Fruit fly (Drosophila melanogaster) whole organism, embryonic: ENCODE results near the gene Sgt1.

ENCODE experiments used
- Bteb2 ChIP-seq: fragments of 200-800 bp; sonication (Bioruptor generic); optimal IDR thresholded peaks from 2 replicates; lab custom pipeline; 2016; ENCODE audit warnings: missing biosample characterization, missing genetic modification characterization
- CG10321 ChIP-seq: fragments of 200-800 bp; sonication (Bioruptor generic); IDR thresholded peaks from 2 replicates; pipeline ENCODE4 v1.3.6; 2022; ENCODE audit warnings: missing biosample characterization, missing genetic modification characterization
- CG12071 ChIP-seq: fragments of 200-800 bp; sonication (Bioruptor generic); optimal IDR thresholded peaks from 3 replicates; lab custom pipeline; 2018; ENCODE audit warnings: missing biosample characterization, mild to moderate bottlenecking, missing genetic modification characterization
- CG12219 ChIP-seq: fragments of 200-800 bp; sonication (Bioruptor generic); optimal IDR thresholded peaks from 3 replicates; lab custom pipeline; 2018; ENCODE audit warnings: missing biosample characterization, mild to moderate bottlenecking, missing genetic modification characterization
- CG16815 ChIP-seq: fragments of 200-800 bp; sonication (Bioruptor generic); optimal IDR thresholded peaks from 3 replicates; lab custom pipeline; 2017; ENCODE audit warnings: missing biosample characterization, mild to moderate bottlenecking, missing genetic modification characterization
- CG17802 ChIP-seq: fragments of 200-800 bp; sonication (Bioruptor generic); optimal IDR thresholded peaks from 2 replicates; lab custom pipeline; 2018; ENCODE audit warnings: missing biosample characterization, mild to moderate bottlenecking, missing genetic modification characterization, moderate library complexity
- CG18764 ChIP-seq: fragments of 200-800 bp; sonication (Bioruptor generic); optimal IDR thresholded peaks from 3 replicates; lab custom pipeline; 2016; ENCODE audit warnings: missing biosample characterization, missing genetic modification characterization
- CG2199 ChIP-seq: fragments of 200-800 bp; sonication (Bioruptor generic); IDR thresholded peaks from 3 replicates; pipeline ENCODE4 v1.3.6; 2022; ENCODE audit warnings: missing biosample characterization, missing genetic modification characterization
- CG30020 ChIP-seq: fragments of 200-800 bp; optimal IDR thresholded peaks from 2 replicates; lab custom pipeline; 2019; ENCODE audit warnings: missing biosample characterization, mild to moderate bottlenecking, missing genetic modification characterization, moderate library complexity
- CG31441 ChIP-seq: fragments of 200-800 bp; sonication (Bioruptor generic); IDR thresholded peaks from 2 replicates; pipeline ENCODE4 v1.3.6; 2022; ENCODE audit warnings: missing biosample characterization, missing genetic modification characterization
- CG3838 ChIP-seq: fragments of 200-800 bp; sonication (Bioruptor generic); optimal IDR thresholded peaks from 3 replicates; lab custom pipeline; 2016; ENCODE audit warnings: missing biosample characterization, missing genetic modification characterization
- CG4707 ChIP-seq: fragments of 200-800 bp; sonication (Bioruptor generic); optimal IDR thresholded peaks from 2 replicates; lab custom pipeline; 2018; ENCODE audit warnings: missing biosample characterization, mild to moderate bottlenecking, missing genetic modification characterization, moderate library complexity
- CG6683 ChIP-seq: fragments of 200-800 bp; sonication (Bioruptor generic); optimal IDR thresholded peaks from 2 replicates; lab custom pipeline; 2017; ENCODE audit warnings: missing biosample characterization, mild to moderate bottlenecking, missing genetic modification characterization, missing genetic modification reagents
- CG7372 ChIP-seq: fragments of 200-800 bp; sonication (Bioruptor generic); IDR thresholded peaks from 2 replicates; pipeline ENCODE4 v1.3.6; 2022; ENCODE audit warnings: missing biosample characterization, missing genetic modification characterization
- CG9797 ChIP-seq: fragments of 200-800 bp; sonication (Bioruptor generic); optimal IDR thresholded peaks from 3 replicates; lab custom pipeline; 2018; ENCODE audit warnings: missing biosample characterization, mild to moderate bottlenecking, missing genetic modification characterization
- Dad ChIP-seq: fragments of 200-800 bp; sonication (Bioruptor generic); optimal IDR thresholded peaks from 3 replicates; lab custom pipeline; 2016; ENCODE audit warnings: missing biosample characterization, missing genetic modification characterization
- Deaf1 ChIP-seq: fragments of 200-800 bp; optimal IDR thresholded peaks from 3 replicates; lab custom pipeline; 2019; ENCODE audit warnings: missing biosample characterization, mild to moderate bottlenecking, missing genetic modification characterization, moderate library complexity
- Dfd ChIP-seq, 2 experiments: fragments of >200 bp; optimal IDR thresholded peaks; 2 replicates each; lab custom pipeline; 2017; ENCODE audit warnings: missing biosample characterization in 2 of 2, missing genetic modification characterization in 2 of 2
- Dll ChIP-seq: fragments of 200-800 bp; sonication (Bioruptor generic); IDR thresholded peaks from 4 replicates; pipeline ENCODE4 v1.3.6; 2022; ENCODE audit warnings: missing biosample characterization, missing genetic modification characterization; ENCODE audit not compliant: partially characterized antibody
- Dref ChIP-seq: fragments of 200-800 bp; sonication (Bioruptor generic); IDR thresholded peaks from 2 replicates; pipeline ENCODE4 v1.3.6; 2022; ENCODE audit warnings: missing biosample characterization, missing genetic modification characterization
- Ets65A ChIP-seq: fragments of 200-800 bp; sonication (Bioruptor generic); peaks from one replicate; lab custom pipeline; 2016; ENCODE audit warnings: missing biosample characterization, missing genetic modification characterization
- Hand ChIP-seq: fragments of 200-800 bp; sonication (Bioruptor generic); optimal IDR thresholded peaks from 2 replicates; lab custom pipeline; 2017; ENCODE audit warnings: mild to moderate bottlenecking, missing biosample characterization, missing genetic modification reagents, missing genetic modification characterization
- MBD-R2 ChIP-seq: fragments of 200-800 bp; sonication (Bioruptor generic); IDR thresholded peaks from 2 replicates; pipeline ENCODE4 v1.3.6; 2022; ENCODE audit warnings: missing biosample characterization, missing genetic modification characterization
- Meics ChIP-seq: fragments of 200-800 bp; sonication (Bioruptor generic); optimal IDR thresholded peaks from 2 replicates; lab custom pipeline; 2017; ENCODE audit warnings: missing biosample characterization, mild to moderate bottlenecking, missing genetic modification characterization
- Oaz ChIP-seq: fragments of 200-800 bp; sonication (Bioruptor generic); IDR thresholded peaks from 2 replicates; pipeline ENCODE4 v1.3.6; 2022; ENCODE audit warnings: missing biosample characterization, missing genetic modification characterization
- Optix ChIP-seq: fragments of 200-800 bp; sonication (Bioruptor generic); IDR thresholded peaks from 3 replicates; pipeline ENCODE4 v1.3.6; 2022; ENCODE audit warnings: missing biosample characterization, missing genetic modification characterization
- Poxn ChIP-seq: fragments of 200-800 bp; sonication (Bioruptor generic); IDR thresholded peaks from 2 replicates; pipeline ENCODE4 v1.3.6; 2022; ENCODE audit warnings: missing biosample characterization, missing genetic modification characterization
- Sox102F ChIP-seq: fragments of 200-800 bp; sonication (Bioruptor generic); optimal IDR thresholded peaks from 2 replicates; lab custom pipeline; 2018; ENCODE audit warnings: missing biosample characterization, mild to moderate bottlenecking, missing genetic modification characterization, moderate library complexity
- Taf1 ChIP-seq: fragments of 200-800 bp; sonication (Bioruptor generic); IDR thresholded peaks from 2 replicates; pipeline ENCODE4 v1.3.6; 2022; ENCODE audit warnings: missing biosample characterization, missing genetic modification characterization
- Trl ChIP-seq, 3 experiments: fragments of >200 bp in 2 of 3; fragments of 200-800 bp in 1 of 3; sonication (Bioruptor generic) in 1 of 3; optimal IDR thresholded peaks; 2 replicates in 1 of 3; 3 replicates in 2 of 3; lab custom pipeline; 2016 to 2017; ENCODE audit warnings: missing biosample characterization in 1 of 3, missing genetic modification characterization in 1 of 3
- Xrp1 ChIP-seq: fragments of 200-800 bp; sonication (Bioruptor generic); IDR thresholded peaks from 2 replicates; pipeline ENCODE4 v1.3.6; 2022; ENCODE audit warnings: missing biosample characterization, missing genetic modification characterization
- ash1 ChIP-seq: fragments of 200-800 bp; sonication (Bioruptor generic); optimal IDR thresholded peaks from 2 replicates; lab custom pipeline; 2018; ENCODE audit warnings: missing biosample characterization, mild to moderate bottlenecking, missing genetic modification characterization
- ato ChIP-seq: fragments of 200-800 bp; sonication (Bioruptor generic); IDR thresholded peaks from 2 replicates; pipeline ENCODE4 v1.3.6; 2022; ENCODE audit warnings: missing biosample characterization, missing genetic modification characterization; ENCODE audit not compliant: partially characterized antibody
- dati ChIP-seq: fragments of 200-800 bp; sonication (Bioruptor generic); IDR thresholded peaks from 2 replicates; pipeline ENCODE4 v1.3.6; 2022; ENCODE audit warnings: missing biosample characterization, missing genetic modification characterization
- grau ChIP-seq: fragments of 200-800 bp; optimal IDR thresholded peaks from 3 replicates; lab custom pipeline; 2019; ENCODE audit warnings: missing biosample characterization, mild to moderate bottlenecking, missing genetic modification characterization, moderate library complexity
- gsb ChIP-seq: fragments of 200-800 bp; sonication (Bioruptor generic); IDR thresholded peaks from 2 replicates; pipeline ENCODE4 v1.3.6; 2022; ENCODE audit warnings: missing biosample characterization, missing genetic modification characterization
- hkb ChIP-seq, 2 experiments: fragments of 200-800 bp in 1 of 2; fragments of >200 bp in 1 of 2; sonication (Bioruptor generic) in 1 of 2; IDR thresholded peaks in 1 of 2; optimal IDR thresholded peaks in 1 of 2; 2 replicates each; pipeline versions ENCODE4 v1.3.6 to Lab custom; 2017 to 2022; ENCODE audit warnings: missing biosample characterization in 1 of 2, missing genetic modification characterization in 1 of 2
- jigr1 ChIP-seq: fragments of 200-800 bp; sonication (Bioruptor generic); IDR thresholded peaks from 3 replicates; pipeline ENCODE4 v1.3.6; 2022; ENCODE audit warnings: missing biosample characterization, missing genetic modification characterization
- lola ChIP-seq, 3 experiments: fragments of >200 bp in 2 of 3; fragments of 200-800 bp in 1 of 3; sonication (Bioruptor generic) in 1 of 3; optimal IDR thresholded peaks; 2 replicates each; lab custom pipeline; 2017 to 2019; ENCODE audit warnings: missing biosample characterization in 3 of 3, missing genetic modification characterization in 3 of 3, mild to moderate bottlenecking in 1 of 3, moderate library complexity in 1 of 3
- nerfin-2 ChIP-seq: fragments of 200-800 bp; sonication (Bioruptor generic); IDR thresholded peaks from 2 replicates; pipeline ENCODE4 v1.3.6; 2022; ENCODE audit warnings: missing biosample characterization, missing genetic modification characterization; ENCODE audit not compliant: partially characterized antibody
- odd ChIP-seq: fragments of 200-800 bp; sonication (Bioruptor generic); optimal IDR thresholded peaks from 2 replicates; lab custom pipeline; 2017; ENCODE audit warnings: missing biosample characterization, mild to moderate bottlenecking, missing genetic modification characterization
- peb ChIP-seq: fragments of 200-800 bp; sonication (Bioruptor generic); IDR thresholded peaks from 2 replicates; pipeline ENCODE4 v1.3.6; 2022; ENCODE audit warnings: missing biosample characterization, missing genetic modification characterization
- pfk ChIP-seq: fragments of 200-800 bp; sonication (Bioruptor generic); optimal IDR thresholded peaks from 2 replicates; lab custom pipeline; 2018; ENCODE audit warnings: missing biosample characterization, mild to moderate bottlenecking, missing genetic modification characterization, moderate library complexity
- pum ChIP-seq: fragments of 200-800 bp; sonication (Bioruptor generic); optimal IDR thresholded peaks from 2 replicates; lab custom pipeline; 2016; ENCODE audit warnings: missing biosample characterization, missing genetic modification characterization
- schlank ChIP-seq: fragments of 200-800 bp; sonication (Bioruptor generic); optimal IDR thresholded peaks from 2 replicates; lab custom pipeline; 2018; ENCODE audit warnings: missing biosample characterization, mild to moderate bottlenecking, missing genetic modification characterization
- slbo ChIP-seq: fragments of 200-800 bp; sonication (Bioruptor generic); IDR thresholded peaks from 2 replicates; pipeline ENCODE4 v1.3.6; 2022; ENCODE audit warnings: missing biosample characterization, missing genetic modification characterization
- tx ChIP-seq: fragments of 200-800 bp; sonication (Bioruptor generic); optimal IDR thresholded peaks from 2 replicates; lab custom pipeline; 2016; ENCODE audit warnings: missing biosample characterization, missing genetic modification characterization
- usp ChIP-seq: fragments of >200 bp; optimal IDR thresholded peaks from 2 replicates; lab custom pipeline; 2017; ENCODE audit warnings: missing biosample characterization, missing genetic modification characterization
- vnd ChIP-seq: fragments of 200-800 bp; sonication (Bioruptor generic); IDR thresholded peaks from 3 replicates; pipeline ENCODE4 v1.3.6; 2022; ENCODE audit warnings: missing biosample characterization, missing genetic modification characterization; ENCODE audit not compliant: partially characterized antibody
- zfh2 ChIP-seq: fragments of 200-800 bp; sonication (Bioruptor generic); optimal IDR thresholded peaks from 2 replicates; lab custom pipeline; 2016; ENCODE audit warnings: missing biosample characterization, missing genetic modification characterization

The Sgt1 gene

DNA sequence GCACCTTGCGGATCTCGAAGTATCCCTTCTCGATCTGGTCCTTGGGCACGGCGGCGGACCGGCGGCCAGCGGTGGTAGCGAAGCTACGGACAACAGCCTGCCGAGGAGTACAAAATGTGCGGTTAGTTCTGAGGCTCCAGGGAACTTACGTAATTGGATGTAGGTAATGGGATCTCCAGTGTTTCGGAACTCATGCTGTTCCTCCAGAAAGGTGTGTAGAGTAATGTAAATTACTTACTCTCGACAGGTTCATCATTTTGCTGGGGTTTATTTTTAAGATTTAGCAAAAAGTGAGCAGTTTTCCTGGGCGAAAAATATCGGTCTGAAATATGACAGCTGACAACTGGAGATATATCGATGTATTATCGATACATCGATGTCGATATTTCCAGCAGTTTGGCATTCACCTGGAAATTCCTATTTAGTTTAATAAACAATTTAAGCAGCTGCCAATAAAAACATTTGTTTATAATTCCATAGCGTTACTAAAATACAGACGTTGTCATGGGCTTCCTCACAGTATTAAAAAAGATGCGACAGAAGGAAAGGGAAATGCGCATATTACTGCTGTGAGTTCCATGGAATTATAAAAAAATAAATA lies 35.7 kb upstream of the Sgt1 start, which contains the start of the genes COX7A and Arl2:
Gene COX7A, minus strand, starts transcription at position 369 of the 601 bp plus-strand sequence.
Gene Arl2, plus strand, starts transcription at position 426 of the 601 bp plus-strand sequence.
- TF ChIP-seq nerfin-2 (GFP tag; lab: Robert Waterston, UW), result peak; percentile 89
- TF ChIP-seq tx (GFP tag; lab: Kevin White, UChicago), result peak; percentile 31
- no peak for TF ChIP-seq pum
- TF ChIP-seq schlank (tag; lab: Kevin White, UChicago), result no peak
- no peak for TF ChIP-seq ash1
- no peak for TF ChIP-seq Deaf1 (tag; lab: Kevin White, UChicago)
- TF ChIP-seq slbo (GFP tag; lab: Robert Waterston, UW), result no peak
- peak; percentile 96 for TF ChIP-seq ato (GFP tag; lab: Robert Waterston, UW)
- TF ChIP-seq Dref (GFP tag; lab: Robert Waterston, UW), result peak; percentile 95
- TF ChIP-seq Sox102F (GFP tag; lab: Kevin White, UChicago), result no peak
- no peak for TF ChIP-seq Bteb2 (GFP tag; lab: Kevin White, UChicago)
- no peak for TF ChIP-seq CG18764
- peak; percentile 90 for TF ChIP-seq MBD-R2 (GFP tag; lab: Robert Waterston, UW)
- no peak for TF ChIP-seq Ets65A
- TF ChIP-seq gsb (GFP tag; lab: Robert Waterston, UW), result no peak
- no peak for TF ChIP-seq CG6683 (GFP tag; lab: Kevin White, UChicago)
- TF ChIP-seq CG31441 (GFP tag; lab: Robert Waterston, UW), result no peak
- peak; percentile 27; the same call in 1 of the 3 replicates for TF ChIP-seq jigr1
- no peak for TF ChIP-seq CG12219 (GFP tag; lab: Kevin White, UChicago)
- no peak for TF ChIP-seq usp (GFP tag; lab: Kevin White, UChicago)
- TF ChIP-seq Hand, result no peak
- no peak for TF ChIP-seq Dad (GFP tag; lab: Kevin White, UChicago)
- peak; percentile 9 for TF ChIP-seq Meics (GFP tag; lab: Kevin White, UChicago)
- peak; percentile 94 for TF ChIP-seq Dll (GFP tag; lab: Robert Waterston, UW)
- no peak for TF ChIP-seq pfk (GFP tag; lab: Kevin White, UChicago)
- TF ChIP-seq Poxn (GFP tag; lab: Robert Waterston, UW), result no peak
- TF ChIP-seq odd (GFP tag; lab: Kevin White, UChicago), result no peak
- TF ChIP-seq CG30020, result peak; percentile 42
- no peak for TF ChIP-seq dati (GFP tag; lab: Robert Waterston, UW)
- no peak for TF ChIP-seq CG9797 (GFP tag; lab: Kevin White, UChicago)
- no peak for TF ChIP-seq CG4707
- TF ChIP-seq Dfd (GFP tag; optimal IDR thresholded peaks at IDR 0.05; lab: Kevin White, UChicago), result no peak
- TF ChIP-seq peb (GFP tag; lab: Robert Waterston, UW), result no peak
- no peak for TF ChIP-seq Oaz (GFP tag; lab: Robert Waterston, UW)
- TF ChIP-seq grau (tag; lab: Kevin White, UChicago), result no peak
- TF ChIP-seq CG3838 (GFP tag; lab: Kevin White, UChicago), result no peak
- no peak for TF ChIP-seq zfh2
- no peak for TF ChIP-seq Optix (GFP tag; lab: Robert Waterston, UW)
- no peak for TF ChIP-seq hkb (optimal IDR thresholded peaks at IDR 0.05; lab: Kevin White, UChicago)
- no peak for TF ChIP-seq hkb (GFP tag; IDR thresholded peaks at IDR 0.05; lab: Robert Waterston, UW)
- no peak for TF ChIP-seq CG10321 (GFP tag; lab: Robert Waterston, UW)
- TF ChIP-seq CG12071, result no peak
- TF ChIP-seq CG2199, result no peak
- no peak for TF ChIP-seq CG7372 (GFP tag; lab: Robert Waterston, UW)
- TF ChIP-seq vnd (GFP tag; lab: Robert Waterston, UW), result peak; percentile 92
- TF ChIP-seq Xrp1 (GFP tag; lab: Robert Waterston, UW), result no peak
- no peak for TF ChIP-seq lola (GFP tag; optimal IDR thresholded peaks at IDR 0.05; lab: Kevin White, UChicago)
- no peak for TF ChIP-seq Trl (optimal IDR thresholded peaks at IDR 0.05; lab: Kevin White, UChicago)
- no peak for TF ChIP-seq Trl (GFP tag; optimal IDR thresholded peaks at IDR 0.05; lab: Kevin White, UChicago)
- TF ChIP-seq CG16815 (GFP tag; lab: Kevin White, UChicago), result no peak
- no peak for TF ChIP-seq Taf1 (GFP tag; lab: Robert Waterston, UW)
- TF ChIP-seq CG17802, result no peak
